Fruit fly (Drosophila melanogaster): ENCODE measurements around the gene CG6149.

- no peak for TF ChIP-seq kay (GFP tag; ENCODE audit: borderline replicate concordance)
- no peak for TF ChIP-seq tj (GFP tag; optimal IDR thresholded peaks at IDR 0.05)
- no peak for TF ChIP-seq CG1620 (GFP tag; optimal IDR thresholded peaks at IDR 0.05)
- TF ChIP-seq Clk (GFP tag; optimal IDR thresholded peaks at IDR 0.05), result no peak
- no peak for TF ChIP-seq Crg-1 (GFP tag; optimal IDR thresholded peaks at IDR 0.05)
These were observed 5.0 kb upstream of the CG6149 start for dm6 chr3L:11440258-11440657.
